Fruit fly (Drosophila melanogaster): Measurements from ENCODE around the gene RfC38.

RfC38 gene

dm6 chr2L:11106562-11106962, 23.9 kb downstream of the RfC38 start, which contains the start of gene Reps (continued):
- TF ChIP-seq CG11247 (GFP tag; IDR thresholded peaks at IDR 0.05), result peak; percentile 99
- peak; percentile 99 for TF ChIP-seq klu (GFP tag; IDR thresholded peaks at IDR 0.05)
- TF ChIP-seq kah (GFP tag; optimal IDR thresholded peaks at IDR 0.05), result peak; percentile 94
- peak; percentile 95 for TF ChIP-seq CG1792 (GFP tag; optimal IDR thresholded peaks at IDR 0.05)
- peak; percentile 98 for TF ChIP-seq caup (GFP tag; optimal IDR thresholded peaks at IDR 0.05; ENCODE audit: severe bottlenecking)
- peak; percentile 98 for TF ChIP-seq chm (GFP tag; IDR thresholded peaks at IDR 0.05)
- TF ChIP-seq CG12769 (tag; optimal IDR thresholded peaks at IDR 0.05), result peak; percentile 99
- TF ChIP-seq CG18476 (GFP tag; optimal IDR thresholded peaks at IDR 0.05), result peak; percentile 98
- TF ChIP-seq Eip74EF (GFP tag; optimal IDR thresholded peaks at IDR 0.05), result peak in 1 of 2 experiments; percentile 95
- TF ChIP-seq danr (GFP tag; IDR thresholded peaks at IDR 0.05), result peak; percentile 98
- TF ChIP-seq CG3065 (GFP tag; optimal IDR thresholded peaks at IDR 0.05), result peak; percentile 98
- TF ChIP-seq CG9932 (GFP tag; IDR thresholded peaks at IDR 0.05), result peak; percentile 99
- TF ChIP-seq Xrp1 (GFP tag; IDR thresholded peaks at IDR 0.05), result peak; percentile 99
- peak; percentile 95 for TF ChIP-seq en (GFP tag; optimal IDR thresholded peaks at IDR 0.05)
- TF ChIP-seq bowl (GFP tag; IDR thresholded peaks at IDR 0.05), result peak; percentile 97
- peak; percentile 97 for TF ChIP-seq gcm (GFP tag; optimal IDR thresholded peaks at IDR 0.05)
- peak; percentile 97 for TF ChIP-seq ewg (GFP tag; optimal IDR thresholded peaks at IDR 0.05)
- peak; percentile 99 for TF ChIP-seq dysf (GFP tag; IDR thresholded peaks at IDR 0.05)
- peak; percentile 98 for TF ChIP-seq CG33557 (GFP tag; optimal IDR thresholded peaks at IDR 0.05)
- TF ChIP-seq mam (GFP tag; optimal IDR thresholded peaks at IDR 0.05), result peak; percentile 98
- peak; percentile 96 for TF ChIP-seq sqz (GFP tag; optimal IDR thresholded peaks at IDR 0.05)
- TF ChIP-seq gsb-n (tag; optimal IDR thresholded peaks at IDR 0.05), result peak; percentile 98
- peak; percentile 94 for TF ChIP-seq D19B (GFP tag; optimal IDR thresholded peaks at IDR 0.05)
- TF ChIP-seq exex (tag; optimal IDR thresholded peaks at IDR 0.05), result peak; percentile 87
- peak; percentile 95 for TF ChIP-seq CG6683 (GFP tag; optimal IDR thresholded peaks at IDR 0.05)
- TF ChIP-seq gem (tag; optimal IDR thresholded peaks at IDR 0.05), result peak; percentile 99
- peak; percentile 97 for TF ChIP-seq CG7786 (GFP tag; optimal IDR thresholded peaks at IDR 0.05)
- TF ChIP-seq tll (GFP tag; optimal IDR thresholded peaks at IDR 0.05), result peak; percentile 75 to 82
- peak; percentile 98 for TF ChIP-seq CG9817 (tag; optimal IDR thresholded peaks at IDR 0.05)
- TF ChIP-seq da (GFP tag; optimal IDR thresholded peaks at IDR 0.05), result peak; percentile 95
- peak; percentile 69 for TF ChIP-seq pros (GFP tag; optimal IDR thresholded peaks at IDR 0.05)
- peak; percentile 77 for TF ChIP-seq knrl (GFP tag; IDR thresholded peaks at IDR 0.05; ENCODE audit: partially characterized antibody)
- TF ChIP-seq CG14050 (GFP tag; IDR thresholded peaks at IDR 0.05), result peak; percentile 99
- peak; percentile 90 for TF ChIP-seq sr (GFP tag; IDR thresholded peaks at IDR 0.05)

- no peak for TF ChIP-seq ara (GFP tag; IDR thresholded peaks at IDR 0.05)
- peak in 1 of 2 experiments; percentile 12 for TF ChIP-seq prd (optimal IDR thresholded peaks at IDR 0.05)
- TF ChIP-seq prd (GFP tag; IDR thresholded peaks at IDR 0.05), result no peak
- peak; percentile 61 for TF ChIP-seq Med (GFP tag)
Measured at dm6 chr2L:11105320-11105719, 25.1 kb downstream of the RfC38 start.

dm6 chr2L:11100516-11101061, 29.9 kb downstream of the RfC38 start, which contains the start of gene Ge-1:
Gene Ge-1 (minus strand): TSS chr2L:11100888.
- TF ChIP-seq Hey (tag; optimal IDR thresholded peaks at IDR 0.05) (no peak), CG13624 (GFP tag; optimal IDR thresholded peaks at IDR 0.05) (peak; percentile 31), BEAF-32 (GFP tag; optimal IDR thresholded peaks at IDR 0.05) (peak; percentile 63), CG6791 (GFP tag; IDR thresholded peaks at IDR 0.05; ENCODE audit: partially characterized antibody) (peak; percentile 48; the same call in 1 of the 3 replicates), Rfx (GFP tag; IDR thresholded peaks at IDR 0.05) (peak; percentile 49; the same call in 1 of the 2 replicates), rib (GFP tag; IDR thresholded peaks at IDR 0.05) (peak; percentile 90), NFAT (GFP tag; IDR thresholded peaks at IDR 0.05) (0 out of 2 replicates have a peak, but pooled peaks have one; percentile 28), bbx (GFP tag; IDR thresholded peaks at IDR 0.05; ENCODE audit: partially characterized antibody) (peak; percentile 53; the same call in 1 of the 2 replicates), CG10267 (tag; optimal IDR thresholded peaks at IDR 0.05) (peak; percentile 15), Atf6 (GFP tag; IDR thresholded peaks at IDR 0.05) (0 out of 2 replicates have a peak, but pooled peaks have one; percentile 9), stwl (tag; optimal IDR thresholded peaks at IDR 0.05) (peak; percentile 45)
